Worm (Caenorhabditis elegans): ENCODE results near the gene bcc-1.

Gene bcc-1

ce11 chrIV:11094974-11095373 is 2.6 kb upstream of the bcc-1 start, which contains the start of gene M7.8:
Gene M7.8, minus strand, starts transcription at chrIV:11095085.
- no peak for TF ChIP-seq hlh-6 (tag; optimal IDR thresholded peaks at IDR 0.05)
- TF ChIP-seq mec-3 (tag; optimal IDR thresholded peaks at IDR 0.05; ENCODE audit: borderline replicate concordance) = no peak
- TF ChIP-seq ets-4 (tag; optimal IDR thresholded peaks at IDR 0.05) = no peak
- TF ChIP-seq unc-42 (tag; optimal IDR thresholded peaks at IDR 0.05) = peak; percentile 41
- TF ChIP-seq pag-3 (tag; optimal IDR thresholded peaks at IDR 0.05; ENCODE audit: borderline replicate concordance) = no peak
- TF ChIP-seq pqm-1 (tag; optimal IDR thresholded peaks at IDR 0.05) = no peak
- TF ChIP-seq K09A11.1 (tag; optimal IDR thresholded peaks at IDR 0.05; ENCODE audit: insufficient read depth) = no peak
- no peak for TF ChIP-seq hlh-13 (GFP tag; optimal IDR thresholded peaks at IDR 0.05)
- TF ChIP-seq T23F11.4 (GFP tag; optimal IDR thresholded peaks at IDR 0.05) = no peak
- TF ChIP-seq unc-55 (GFP tag; optimal IDR thresholded peaks at IDR 0.05) = peak; percentile 32

DNA sequence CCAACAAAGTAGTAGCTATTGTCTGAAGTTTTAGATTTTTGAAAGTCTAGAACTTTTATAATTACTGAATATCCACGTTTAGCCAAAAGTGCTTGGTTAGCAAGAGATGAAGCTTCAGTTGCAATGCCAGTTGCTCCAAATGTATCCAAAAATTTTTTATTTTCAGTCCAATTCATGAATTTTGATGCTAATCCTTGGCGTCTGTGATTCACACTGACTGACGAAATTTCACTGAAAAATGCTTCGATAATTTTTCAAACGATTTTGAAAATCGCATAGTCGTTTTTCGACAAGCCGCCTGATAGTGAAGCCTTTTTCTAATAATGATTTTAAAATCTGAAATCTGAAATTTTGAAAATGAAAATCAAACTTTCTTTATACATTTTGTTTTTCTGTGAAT is 1.7 kb upstream of the bcc-1 start:
- TF ChIP-seq sdc-2 (tag; optimal IDR thresholded peaks at IDR 0.05) = no peak
- TF ChIP-seq lin-11 (tag; optimal IDR thresholded peaks at IDR 0.05) = no peak
- no peak for TF ChIP-seq hlh-13 (GFP tag; optimal IDR thresholded peaks at IDR 0.05)
- no peak for TF ChIP-seq ceh-30 (tag; optimal IDR thresholded peaks at IDR 0.05)
- no peak for TF ChIP-seq pat-9 (tag; optimal IDR thresholded peaks at IDR 0.05)
- no peak for TF ChIP-seq npax-4 (tag; optimal IDR thresholded peaks at IDR 0.05)
- no peak for TF ChIP-seq F13H6.1 (tag; optimal IDR thresholded peaks at IDR 0.05)
- no peak for TF ChIP-seq ceh-31 (tag; optimal IDR thresholded peaks at IDR 0.05)
- no peak for TF ChIP-seq ceh-9 (tag; optimal IDR thresholded peaks at IDR 0.05)
- no peak for TF ChIP-seq ama-1 (optimal IDR thresholded peaks at IDR 0.05)
- no peak for TF ChIP-seq rnt-1 (tag; optimal IDR thresholded peaks at IDR 0.05)
- TF ChIP-seq Y22D7AL.16 (tag; optimal IDR thresholded peaks at IDR 0.05) = no peak
- TF ChIP-seq ceh-6 (GFP tag; optimal IDR thresholded peaks at IDR 0.05) = no peak
- no peak for TF ChIP-seq ceh-24 (tag; optimal IDR thresholded peaks at IDR 0.05)
- no peak for TF ChIP-seq fkh-10 (GFP tag; optimal IDR thresholded peaks at IDR 0.05)
- TF ChIP-seq pax-1 (tag; optimal IDR thresholded peaks at IDR 0.05) = no peak
- no peak for TF ChIP-seq ref-2 (tag; optimal IDR thresholded peaks at IDR 0.05)

- no peak for TF ChIP-seq ets-4 (tag; optimal IDR thresholded peaks at IDR 0.05)
- TF ChIP-seq ref-2 (tag; optimal IDR thresholded peaks at IDR 0.05) = no peak
- no peak for TF ChIP-seq ceh-48 (tag; optimal IDR thresholded peaks at IDR 0.05)
- no peak for TF ChIP-seq hlh-30 (tag; optimal IDR thresholded peaks at IDR 0.05; ENCODE audit: insufficient read depth)
- no peak for TF ChIP-seq K02D7.2 (tag; optimal IDR thresholded peaks at IDR 0.05)
- no peak for TF ChIP-seq nfya-1 (tag; optimal IDR thresholded peaks at IDR 0.05)
- TF ChIP-seq hlh-15 (tag; optimal IDR thresholded peaks at IDR 0.05) = no peak
- TF ChIP-seq ceh-18 (tag; optimal IDR thresholded peaks at IDR 0.05) = no peak
- no peak for TF ChIP-seq dmd-4 (tag; optimal IDR thresholded peaks at IDR 0.05; ENCODE audit: borderline replicate concordance)
Measured at ce11 chrIV:11089527-11089926, 2.8 kb downstream of the bcc-1 start, which contains the start of gene M7.7. Gene M7.7, plus strand, starts transcription at chrIV:11089827.

- TF ChIP-seq lim-6 (tag; optimal IDR thresholded peaks at IDR 0.05) = no peak
- no peak for TF ChIP-seq ceh-19 (GFP tag; optimal IDR thresholded peaks at IDR 0.05)
- TF ChIP-seq ceh-30 (tag; optimal IDR thresholded peaks at IDR 0.05) = no peak
- no peak for TF ChIP-seq C08G9.2 (tag; optimal IDR thresholded peaks at IDR 0.05)
- TF ChIP-seq ceh-14 (tag; optimal IDR thresholded peaks at IDR 0.05) = no peak
- TF ChIP-seq odd-2 (tag; optimal IDR thresholded peaks at IDR 0.05) = no peak
- no peak for TF ChIP-seq ttx-3 (tag; optimal IDR thresholded peaks at IDR 0.05)
- TF ChIP-seq fax-1 (tag; optimal IDR thresholded peaks at IDR 0.05) = no peak
- TF ChIP-seq ahr-1 (tag; optimal IDR thresholded peaks at IDR 0.05) = no peak
- no peak for TF ChIP-seq ama-1 (optimal IDR thresholded peaks at IDR 0.05)
Measured at ce11 chrIV:11083609-11084008, 8.7 kb downstream of the bcc-1 start, which contains the start of gene klc-1. Gene klc-1, plus strand, starts transcription at chrIV:11083735.

All from whole organism, late embryonic.